Fruit fly (Drosophila melanogaster) whole organism: ENCODE measurements around the gene CG3557.

ENCODE experiments used
- EcR ChIP-seq, 2 experiments: fragments of >200 bp; optimal IDR thresholded peaks; 2 replicates each; lab custom pipeline; 2017; ENCODE audit warnings: missing biosample characterization in 2 of 2, missing genetic modification characterization in 2 of 2, missing genetic modification reagents in 2 of 2
- pan ChIP-seq: fragments of >200 bp; optimal IDR thresholded peaks from 2 replicates; lab custom pipeline; 2017
- usp ChIP-seq: fragments of >200 bp; optimal IDR thresholded peaks from 2 replicates; lab custom pipeline; 2017; ENCODE audit warnings: missing biosample characterization, missing genetic modification characterization, mixed read lengths

DNA sequence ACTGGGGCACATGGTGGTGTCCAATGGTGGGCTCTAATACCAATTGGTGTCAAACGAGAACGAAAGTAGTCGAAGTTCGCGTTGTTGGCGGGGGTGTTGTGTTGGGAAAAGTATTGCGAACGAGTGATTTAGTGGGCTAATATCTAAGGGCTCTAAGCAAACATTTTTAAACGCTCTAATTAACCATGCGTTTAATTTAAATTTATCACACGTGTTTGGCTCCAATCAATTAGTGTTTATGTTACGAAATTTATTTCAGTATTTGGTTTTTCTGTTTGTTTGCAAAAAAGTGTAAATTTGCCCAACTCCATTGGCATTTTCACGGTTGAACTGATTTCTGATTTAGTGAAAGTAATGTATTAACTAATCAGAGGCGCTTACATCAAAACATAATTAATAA, 34.3 kb upstream of the CG3557 start, which contains the start of gene CG34447:
- TF ChIP-seq usp (GFP tag; lab: Kevin White, UChicago) = no peak
- TF ChIP-seq pan (lab: Kevin White, UChicago) = no peak
- TF ChIP-seq EcR (GFP tag; optimal IDR thresholded peaks at IDR 0.05; lab: Kevin White, UChicago) = no peak
